Fruit fly (Drosophila melanogaster) whole organism, embryonic: ENCODE measurements around the gene CG9733.

Source experiments
- Adf1 ChIP-seq: fragments of 200-800 bp; sonication (Bioruptor generic); IDR thresholded peaks from 2 replicates; pipeline ENCODE4 v1.3.6; 2022; ENCODE audit warnings: missing biosample characterization, missing genetic modification characterization
- Antp ChIP-seq: fragments of 200-800 bp; sonication (Bioruptor generic); optimal IDR thresholded peaks from 3 replicates; lab custom pipeline; 2016; ENCODE audit warnings: missing biosample characterization, missing genetic modification characterization
- Awh ChIP-seq: fragments of 200-800 bp; sonication (Bioruptor generic); IDR thresholded peaks from 2 replicates; pipeline ENCODE4, ENCODE4 v1.3.6; 2022; ENCODE audit warnings: missing biosample characterization, missing genetic modification characterization
- B-H1 ChIP-seq: fragments of 200-800 bp; sonication (Bioruptor generic); IDR thresholded peaks from 3 replicates; pipeline ENCODE4 v1.3.6; 2022; ENCODE audit warnings: missing biosample characterization, missing genetic modification characterization
- C15 ChIP-seq: fragments of 200-800 bp; sonication (Bioruptor generic); IDR thresholded peaks from 3 replicates; pipeline ENCODE4 v1.3.6; 2022; ENCODE audit warnings: missing biosample characterization, missing genetic modification characterization
- CG10267 ChIP-seq: fragments of 200-800 bp; sonication (Bioruptor generic); optimal IDR thresholded peaks from 2 replicates; lab custom pipeline; 2018; ENCODE audit warnings: missing biosample characterization, mild to moderate bottlenecking, missing genetic modification characterization, moderate library complexity
- CG10543 ChIP-seq: fragments of 200-800 bp; sonication (Bioruptor generic); optimal IDR thresholded peaks from 3 replicates; lab custom pipeline; 2017; ENCODE audit warnings: missing biosample characterization, mild to moderate bottlenecking, missing genetic modification characterization, moderate library complexity
- CG11695 ChIP-seq: fragments of 200-800 bp; sonication (Bioruptor generic); IDR thresholded peaks from 3 replicates; pipeline ENCODE4 v1.3.6; 2022; ENCODE audit warnings: missing biosample characterization, missing genetic modification characterization
- CG12155 ChIP-seq: fragments of 200-800 bp; sonication (Bioruptor generic); optimal IDR thresholded peaks from 3 replicates; lab custom pipeline; 2016; ENCODE audit warnings: missing biosample characterization, missing genetic modification characterization
- CG12769 ChIP-seq: fragments of 200-800 bp; sonication (Bioruptor generic); optimal IDR thresholded peaks from 2 replicates; lab custom pipeline; 2019; ENCODE audit warnings: missing biosample characterization, mild to moderate bottlenecking, missing genetic modification characterization, moderate library complexity
- CG14050 ChIP-seq: fragments of 200-800 bp; sonication (Bioruptor generic); IDR thresholded peaks from 3 replicates; pipeline ENCODE4 v1.3.6; 2022; ENCODE audit warnings: missing biosample characterization, missing genetic modification characterization
- CG15514 ChIP-seq: fragments of 200-800 bp; sonication (Bioruptor generic); optimal IDR thresholded peaks from 3 replicates; lab custom pipeline; 2017; ENCODE audit warnings: missing biosample characterization, missing genetic modification characterization, mild to moderate bottlenecking, moderate library complexity, missing genetic modification reagents
- CG1603 ChIP-seq: fragments of 200-800 bp; sonication (Bioruptor generic); optimal IDR thresholded peaks from 2 replicates; lab custom pipeline; 2019; ENCODE audit warnings: missing biosample characterization, mild to moderate bottlenecking, missing genetic modification characterization, moderate library complexity
- CG17912 ChIP-seq: fragments of 200-800 bp; sonication (Bioruptor generic); optimal IDR thresholded peaks from 2 replicates; lab custom pipeline; 2018; ENCODE audit warnings: missing biosample characterization, mild to moderate bottlenecking, missing genetic modification characterization
- CG2712 ChIP-seq: fragments of 200-800 bp; optimal IDR thresholded peaks from 3 replicates; lab custom pipeline; 2019; ENCODE audit warnings: missing biosample characterization, mild to moderate bottlenecking, missing genetic modification characterization, moderate library complexity
- CG30403 ChIP-seq: fragments of 200-800 bp; sonication (Bioruptor generic); optimal IDR thresholded peaks from 3 replicates; lab custom pipeline; 2016; ENCODE audit warnings: missing biosample characterization, missing genetic modification characterization
- CG3726 ChIP-seq: fragments of 200-800 bp; sonication (Bioruptor generic); IDR thresholded peaks from 3 replicates; pipeline ENCODE4, ENCODE4 v1.3.6; 2022; ENCODE audit warnings: missing biosample characterization, missing genetic modification characterization
- CG3847 ChIP-seq: fragments of 200-800 bp; sonication (Bioruptor generic); IDR thresholded peaks from 2 replicates; pipeline ENCODE4 v1.3.6; 2022; ENCODE audit warnings: missing biosample characterization, missing genetic modification characterization
- CG5953 ChIP-seq: fragments of 200-800 bp; sonication (Bioruptor generic); IDR thresholded peaks from 2 replicates; pipeline ENCODE4 v1.3.6; 2022; ENCODE audit warnings: missing biosample characterization, missing genetic modification characterization
- CG7928 ChIP-seq: fragments of 200-800 bp; sonication (Bioruptor generic); optimal IDR thresholded peaks from 2 replicates; lab custom pipeline; 2017; ENCODE audit warnings: missing biosample characterization, mild to moderate bottlenecking, missing genetic modification characterization
- CG8089 ChIP-seq: fragments of 200-800 bp; sonication (Bioruptor generic); optimal IDR thresholded peaks from 3 replicates; lab custom pipeline; 2016; ENCODE audit warnings: missing biosample characterization, missing genetic modification characterization
- CG8388 ChIP-seq: fragments of 200-800 bp; sonication (Bioruptor generic); optimal IDR thresholded peaks from 2 replicates; lab custom pipeline; 2019; ENCODE audit warnings: missing biosample characterization, mild to moderate bottlenecking, missing genetic modification characterization, moderate library complexity
- CG8924 ChIP-seq: fragments of 200-800 bp; optimal IDR thresholded peaks from 3 replicates; lab custom pipeline; 2019; ENCODE audit warnings: missing biosample characterization, mild to moderate bottlenecking, missing genetic modification characterization, moderate library complexity
- CG9797 ChIP-seq: fragments of 200-800 bp; sonication (Bioruptor generic); optimal IDR thresholded peaks from 3 replicates; lab custom pipeline; 2018; ENCODE audit warnings: missing biosample characterization, mild to moderate bottlenecking, missing genetic modification characterization
- Chrac-16 ChIP-seq: fragments of 200-800 bp; sonication (Bioruptor generic); optimal IDR thresholded peaks from 3 replicates; lab custom pipeline; 2016; ENCODE audit warnings: missing biosample characterization, missing genetic modification characterization
- Dfd ChIP-seq, 2 experiments: fragments of >200 bp; optimal IDR thresholded peaks; 2 replicates each; lab custom pipeline; 2017; ENCODE audit warnings: missing biosample characterization in 2 of 2, missing genetic modification characterization in 2 of 2
- Eip74EF ChIP-seq, 2 experiments: fragments of 200-800 bp in 1 of 2; fragments of >200 bp in 1 of 2; sonication (Bioruptor generic) in 1 of 2; optimal IDR thresholded peaks; 2 replicates each; lab custom pipeline; 2017 to 2019; ENCODE audit warnings: missing biosample characterization in 2 of 2, missing genetic modification characterization in 2 of 2, mild to moderate bottlenecking in 1 of 2, moderate library complexity in 1 of 2
- HLHmδ ChIP-seq: fragments of 200-800 bp; sonication (Bioruptor generic); optimal IDR thresholded peaks from 2 replicates; lab custom pipeline; 2018; ENCODE audit warnings: missing biosample characterization, mild to moderate bottlenecking, missing genetic modification characterization, moderate library complexity
- HmgD ChIP-seq: fragments of 200-800 bp; sonication (Bioruptor generic); optimal IDR thresholded peaks from 3 replicates; lab custom pipeline; 2016; ENCODE audit warnings: missing biosample characterization, missing genetic modification characterization
- Mad ChIP-seq: fragments of 200-800 bp; sonication (Bioruptor generic); optimal IDR thresholded peaks from 2 replicates; lab custom pipeline; 2016; ENCODE audit warnings: missing biosample characterization, missing genetic modification characterization
- Oli ChIP-seq: fragments of 200-800 bp; sonication (Bioruptor generic); optimal IDR thresholded peaks from 2 replicates; lab custom pipeline; 2018; ENCODE audit warnings: missing biosample characterization, mild to moderate bottlenecking, missing genetic modification characterization, moderate library complexity
- Opbp ChIP-seq: fragments of 200-800 bp; sonication (Bioruptor generic); IDR thresholded peaks from 3 replicates; pipeline ENCODE4 v1.3.6; 2022; ENCODE audit warnings: missing biosample characterization, missing genetic modification characterization; ENCODE audit not compliant: partially characterized antibody
- Scr ChIP-seq: fragments of 200-800 bp; sonication (Bioruptor generic); IDR thresholded peaks from 2 replicates; pipeline ENCODE4 v1.3.6; 2022; ENCODE audit warnings: missing biosample characterization, missing genetic modification characterization; ENCODE audit not compliant: partially characterized antibody
- Ssrp ChIP-seq: fragments of 200-800 bp; sonication (Bioruptor generic); optimal IDR thresholded peaks from 2 replicates; lab custom pipeline; 2018; ENCODE audit warnings: missing biosample characterization, mild to moderate bottlenecking, missing genetic modification characterization, moderate library complexity
- Xrp1 ChIP-seq: fragments of 200-800 bp; sonication (Bioruptor generic); IDR thresholded peaks from 2 replicates; pipeline ENCODE4 v1.3.6; 2022; ENCODE audit warnings: missing biosample characterization, missing genetic modification characterization
- YL-1 ChIP-seq: fragments of 200-800 bp; sonication (Bioruptor generic); optimal IDR thresholded peaks from 3 replicates; lab custom pipeline; 2017; ENCODE audit warnings: missing biosample characterization, mild to moderate bottlenecking, missing genetic modification characterization
- al ChIP-seq: fragments of 200-800 bp; sonication (Bioruptor generic); IDR thresholded peaks from 2 replicates; pipeline ENCODE4 v1.3.6; 2022; ENCODE audit warnings: missing biosample characterization, missing genetic modification characterization
- ap ChIP-seq: fragments of 200-800 bp; sonication (Bioruptor generic); IDR thresholded peaks from 2 replicates; pipeline ENCODE4 v1.3.6; 2022; ENCODE audit warnings: missing biosample characterization, missing genetic modification characterization
- cato ChIP-seq: fragments of 200-800 bp; sonication (Bioruptor generic); optimal IDR thresholded peaks from 2 replicates; lab custom pipeline; 2016; ENCODE audit warnings: missing biosample characterization, missing genetic modification characterization, borderline replicate concordance
- dpn ChIP-seq, 2 experiments: fragments of 200-800 bp; sonication (Bioruptor generic); optimal IDR thresholded peaks; 3 replicates each; lab custom pipeline; 2016; ENCODE audit warnings: missing biosample characterization in 2 of 2, missing genetic modification characterization in 2 of 2
- esg ChIP-seq: fragments of 200-800 bp; sonication (Bioruptor generic); conservative IDR thresholded peaks from 2 replicates; pipeline ENCODE4 v1.3.6; 2022; ENCODE audit warnings: missing biosample characterization, missing genetic modification characterization
- fru ChIP-seq: fragments of >200 bp; optimal IDR thresholded peaks from 2 replicates; lab custom pipeline; 2017
- her ChIP-seq: fragments of 200-800 bp; sonication (Bioruptor generic); optimal IDR thresholded peaks from 2 replicates; lab custom pipeline; 2016; ENCODE audit warnings: missing biosample characterization, missing genetic modification characterization
- onecut ChIP-seq: fragments of 200-800 bp; sonication (Bioruptor generic); IDR thresholded peaks from 2 replicates; pipeline ENCODE4 v1.3.6; 2022; ENCODE audit warnings: missing biosample characterization, missing genetic modification characterization
- org-1 ChIP-seq: fragments of 200-800 bp; sonication (Bioruptor generic); optimal IDR thresholded peaks from 2 replicates; lab custom pipeline; 2017; ENCODE audit warnings: missing biosample characterization, missing genetic modification characterization
- pan ChIP-seq, 4 experiments: fragments of >200 bp in 3 of 4; fragments of 200-800 bp in 1 of 4; sonication (Bioruptor generic) in 1 of 4; optimal IDR thresholded peaks in 3 of 4; IDR thresholded peaks in 1 of 4; 2 replicates each; pipeline versions ENCODE4 v1.3.6 to Lab custom; 2017 to 2022; ENCODE audit warnings: missing biosample characterization in 2 of 4, missing genetic modification characterization in 2 of 4, mixed read lengths in 1 of 4
- phol ChIP-seq: fragments of 200-800 bp; sonication (Bioruptor generic); optimal IDR thresholded peaks from 3 replicates; lab custom pipeline; 2018; ENCODE audit warnings: missing biosample characterization, mild to moderate bottlenecking, missing genetic modification characterization, moderate library complexity
- schlank ChIP-seq: fragments of 200-800 bp; sonication (Bioruptor generic); optimal IDR thresholded peaks from 2 replicates; lab custom pipeline; 2018; ENCODE audit warnings: missing biosample characterization, mild to moderate bottlenecking, missing genetic modification characterization
- ttk ChIP-seq: fragments of 200-800 bp; sonication (Bioruptor generic); IDR thresholded peaks from 2 replicates; pipeline ENCODE4 v2.1.2; 2022; ENCODE audit warnings: missing biosample characterization, missing genetic modification characterization
- tup ChIP-seq: fragments of 200-800 bp; sonication (Bioruptor generic); optimal IDR thresholded peaks from 2 replicates; lab custom pipeline; 2016; ENCODE audit warnings: missing biosample characterization, mild to moderate bottlenecking, missing genetic modification characterization, moderate library complexity
- zfh1 ChIP-seq: fragments of 200-800 bp; sonication (Bioruptor generic); IDR thresholded peaks from 3 replicates; pipeline ENCODE4 v1.3.6; 2022; ENCODE audit warnings: missing biosample characterization, missing genetic modification characterization

The CG9733 gene

dm6 chr3R:30283940-30284339 is 37.4 kb upstream of the CG9733 start (continued):
- TF ChIP-seq Awh (GFP tag; lab: Robert Waterston, UW) (no peak), onecut (GFP tag; lab: Robert Waterston, UW) (no peak), B-H1 (GFP tag; lab: Robert Waterston, UW) (no peak), YL-1 (GFP tag; lab: Kevin White, UChicago) (no peak), CG8388 (GFP tag; lab: Kevin White, UChicago) (no peak), schlank (tag; lab: Kevin White, UChicago) (no peak), org-1 (GFP tag; lab: Kevin White, UChicago) (no peak), Mad (GFP tag; lab: Kevin White, UChicago) (peak; percentile 4), HLHmδ (GFP tag; lab: Kevin White, UChicago) (no peak), Scr (GFP tag; lab: Robert Waterston, UW) (no peak), CG1603 (tag; lab: Kevin White, UChicago) (peak; percentile 58), C15 (GFP tag; lab: Robert Waterston, UW) (no peak), CG3847 (GFP tag; lab: Robert Waterston, UW) (no peak), Chrac-16 (GFP tag; lab: Kevin White, UChicago) (peak; percentile 8), CG30403 (GFP tag; lab: Kevin White, UChicago) (peak; percentile 12), CG17912 (GFP tag; lab: Kevin White, UChicago) (no peak), phol (tag; lab: Kevin White, UChicago) (no peak), CG12155 (GFP tag; lab: Kevin White, UChicago) (no peak), zfh1 (peak; percentile 49; the same call in 1 of the 3 replicates), cato (GFP tag; lab: Kevin White, UChicago) (no peak), tup (GFP tag; lab: Kevin White, UChicago) (no peak), Xrp1 (GFP tag; lab: Robert Waterston, UW) (peak; percentile 66; the same call in 1 of the 2 replicates), CG8089 (GFP tag; lab: Kevin White, UChicago) (no peak), CG8924 (no peak), Ssrp (peak; percentile 8), CG9797 (GFP tag; lab: Kevin White, UChicago) (no peak), HmgD (GFP tag; lab: Kevin White, UChicago) (no peak), pan (optimal IDR thresholded peaks at IDR 0.05; lab: Kevin White, UChicago) (no peak), pan (GFP tag; optimal IDR thresholded peaks at IDR 0.05 in 1 of 2, IDR thresholded peaks at IDR 0.05 in 1 of 2) (peak in 1 of 2 experiments; percentile 39), fru (no peak), CG5953 (no peak), al (GFP tag; lab: Robert Waterston, UW) (no peak), Dfd (GFP tag; optimal IDR thresholded peaks at IDR 0.05; lab: Kevin White, UChicago) (no peak), CG15514 (GFP tag; lab: Kevin White, UChicago) (no peak), CG14050 (no peak), esg (GFP tag; lab: Robert Waterston, UW) (no peak; the same call in 1 of the 2 replicates), Antp (GFP tag; lab: Kevin White, UChicago) (no peak), CG2712 (peak; percentile 36), Oli (tag; lab: Kevin White, UChicago) (peak; percentile 24), CG3726 (0 out of 3 replicates have a peak, but pooled peaks have one; percentile 14), ttk (GFP tag; lab: Robert Waterston, UW) (no peak), CG11695 (GFP tag; lab: Robert Waterston, UW) (0 out of 3 replicates have a peak, but pooled peaks have one; percentile 26), Adf1 (GFP tag; lab: Robert Waterston, UW) (no peak), CG10267 (tag; lab: Kevin White, UChicago) (no peak), Opbp (GFP tag; lab: Robert Waterston, UW) (no peak), CG7928 (GFP tag; lab: Kevin White, UChicago) (no peak), CG12769 (no peak), her (GFP tag; lab: Kevin White, UChicago) (no peak), dpn (GFP tag; optimal IDR thresholded peaks at IDR 0.05; lab: Kevin White, UChicago) (peak in 1 of 2 experiments; percentile 8), Eip74EF (GFP tag; optimal IDR thresholded peaks at IDR 0.05; lab: Kevin White, UChicago) (no peak), ap (GFP tag; lab: Robert Waterston, UW) (no peak), CG10543 (GFP tag; lab: Kevin White, UChicago) (no peak)
